Fruit fly (Drosophila melanogaster) whole organism, pupa: ENCODE results near the gene CG17108.

Source experiments
- CG34367 ChIP-seq: fragments of 200-800 bp; sonication (Bioruptor generic); optimal IDR thresholded peaks from 2 replicates; lab custom pipeline; 2018; ENCODE audit warnings: missing biosample characterization, mild to moderate bottlenecking, missing genetic modification characterization
- CG4496 ChIP-seq: fragments of 200-800 bp; sonication (Bioruptor generic); IDR thresholded peaks from 3 replicates; pipeline ENCODE4 v1.3.6; 2022; ENCODE audit warnings: missing biosample characterization, missing genetic modification characterization
- EcR ChIP-seq: fragments of 200-800 bp; sonication (Bioruptor generic); optimal IDR thresholded peaks from 3 replicates; lab custom pipeline; 2019; ENCODE audit warnings: missing biosample characterization, missing genetic modification characterization, mild to moderate bottlenecking, moderate library complexity, missing genetic modification reagents
- Pif1A ChIP-seq: fragments of 200-800 bp; sonication (Bioruptor generic); optimal IDR thresholded peaks from 3 replicates; lab custom pipeline; 2016; ENCODE audit warnings: missing biosample characterization, missing genetic modification characterization
- Pif1B ChIP-seq: fragments of 200-800 bp; sonication (Bioruptor generic); optimal IDR thresholded peaks from 3 replicates; lab custom pipeline; 2016; ENCODE audit warnings: missing biosample characterization, missing genetic modification characterization
- gl ChIP-seq: fragments of 200-800 bp; sonication (Bioruptor generic); optimal IDR thresholded peaks from 2 replicates; lab custom pipeline; 2018; ENCODE audit warnings: missing biosample characterization, mild to moderate bottlenecking, missing genetic modification characterization

DNA sequence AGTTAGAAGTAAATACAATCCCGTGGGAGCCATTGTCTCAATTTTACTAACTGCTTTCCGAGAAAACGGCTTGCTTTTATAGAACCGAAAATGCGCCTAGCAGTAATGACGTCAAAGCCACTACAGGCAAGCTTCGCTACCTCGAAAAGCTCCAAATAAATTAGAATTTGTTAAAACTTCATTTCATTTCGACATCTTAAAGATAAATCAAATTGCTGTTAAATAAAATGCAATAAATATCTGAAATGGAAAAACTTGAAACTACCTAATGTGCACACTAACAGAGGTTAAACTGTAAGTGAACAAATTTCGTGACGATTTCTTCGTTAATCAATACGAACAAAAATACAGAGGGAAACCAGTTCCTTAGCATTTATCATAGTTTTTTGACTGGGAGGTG, 4.1 kb upstream of the CG17108 start, which contains the start of gene CG7300:
- TF ChIP-seq gl (tag; lab: Kevin White, UChicago): no peak
- no peak for TF ChIP-seq Pif1A (GFP tag; lab: Kevin White, UChicago)
- no peak for TF ChIP-seq Pif1B (GFP tag; lab: Kevin White, UChicago)
- no peak for TF ChIP-seq CG4496 (GFP tag; lab: Robert Waterston, UW)
- no peak for TF ChIP-seq EcR (GFP tag; lab: Kevin White, UChicago)
- TF ChIP-seq CG34367 (tag; lab: Kevin White, UChicago): no peak
